Worm (Caenorhabditis elegans): Measurements from ENCODE around the gene pqn-35.

The pqn-35 gene

DNA sequence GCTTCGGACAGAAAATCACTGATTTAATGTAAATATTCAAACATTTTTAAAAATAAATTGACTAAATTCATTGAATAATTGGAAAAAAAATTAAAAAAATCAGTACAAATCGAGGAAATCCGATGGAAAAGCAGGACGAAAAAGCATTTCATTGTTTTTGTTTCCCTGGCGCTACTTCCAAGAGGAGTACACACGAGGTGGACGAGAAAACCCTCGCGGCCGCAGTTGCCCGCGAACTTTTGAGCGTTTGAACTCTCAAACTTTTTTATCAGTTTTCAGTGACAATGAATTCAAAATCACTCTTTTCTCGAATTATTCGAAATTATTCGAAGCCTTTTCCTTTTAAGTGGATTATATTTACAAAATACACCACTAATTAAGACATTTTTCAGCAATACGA lies 9.8 kb upstream of the pqn-35 start, which contains the start of gene F35D11.4 (continued):
- no peak for TF ChIP-seq gei-17 (GFP tag; optimal IDR thresholded peaks at IDR 0.05)
- TF ChIP-seq ztf-28 (GFP tag; IDR thresholded peaks at IDR 0.05): peak; percentile 26; the same call in 1 of the 2 replicates
- 0 out of 2 replicates have a peak, but pooled peaks have one; percentile 49 for TF ChIP-seq pbrm-1 (GFP tag; IDR thresholded peaks at IDR 0.05)
- peak; percentile 48 for TF ChIP-seq attf-5 (GFP tag; optimal IDR thresholded peaks at IDR 0.05)
- peak; percentile 43; the same call in 1 of the 2 replicates for TF ChIP-seq ceh-91 (GFP tag; IDR thresholded peaks at IDR 0.05)
- no peak for TF ChIP-seq Y79H2A.3 (GFP tag; conservative IDR thresholded peaks at IDR 0.05)
- no peak for TF ChIP-seq snpc-3.4 (tag; optimal IDR thresholded peaks at IDR 0.05)
- no peak for TF ChIP-seq zfh-2 (GFP tag; conservative IDR thresholded peaks at IDR 0.05)
- TF ChIP-seq tbx-9 (tag; optimal IDR thresholded peaks at IDR 0.05; ENCODE audit: borderline replicate concordance): no peak
- TF ChIP-seq rpc-1 (optimal IDR thresholded peaks at IDR 0.05): no peak
- TF ChIP-seq rpc-1 (tag; optimal IDR thresholded peaks at IDR 0.05): no peak
- peak; percentile 88 for TF ChIP-seq aptf-2 (GFP tag; conservative IDR thresholded peaks at IDR 0.05)
- peak; percentile 72 for TF ChIP-seq D2030.7 (GFP tag; IDR thresholded peaks at IDR 0.05)
- no peak for TF ChIP-seq ets-4 (GFP tag; optimal IDR thresholded peaks at IDR 0.05)
- TF ChIP-seq hmg-20 (GFP tag; IDR thresholded peaks at IDR 0.05): no peak
- TF ChIP-seq xnd-1 (tag; optimal IDR thresholded peaks at IDR 0.05): peak; percentile 64
- no peak for TF ChIP-seq snpc-4 (GFP tag; optimal IDR thresholded peaks at IDR 0.05)
- TF ChIP-seq snpc-4 (tag; optimal IDR thresholded peaks at IDR 0.05): peak in 3 of 4 experiments; percentile 10 to 52 (median 27)
- TF ChIP-seq ZK185.1 (tag; optimal IDR thresholded peaks at IDR 0.05; ENCODE audit: poor library complexity, severe bottlenecking): peak; percentile 92
- TF ChIP-seq fkh-3 (tag; optimal IDR thresholded peaks at IDR 0.05): no peak
- no peak for TF ChIP-seq lin-26 (GFP tag; IDR thresholded peaks at IDR 0.05)
- TF ChIP-seq egrh-3 (GFP tag; IDR thresholded peaks at IDR 0.05): peak; percentile 46; the same call in 1 of the 2 replicates
- TF ChIP-seq lsl-1 (GFP tag; optimal IDR thresholded peaks at IDR 0.05): peak; percentile 73
- peak; percentile 35 for TF ChIP-seq ztf-18 (tag; optimal IDR thresholded peaks at IDR 0.05)
- TF ChIP-seq pha-4 (tag; optimal IDR thresholded peaks at IDR 0.05): no peak
- no peak for TF ChIP-seq nhr-120 (GFP tag; IDR thresholded peaks at IDR 0.05)
- TF ChIP-seq sdz-38 (tag; optimal IDR thresholded peaks at IDR 0.05): no peak
- no peak for TF ChIP-seq ceh-58 (GFP tag; IDR thresholded peaks at IDR 0.05)
- no peak for TF ChIP-seq madf-3 (GFP tag; IDR thresholded peaks at IDR 0.05)
- TF ChIP-seq ztf-26 (tag; optimal IDR thresholded peaks at IDR 0.05): no peak
- TF ChIP-seq mel-28 (tag; optimal IDR thresholded peaks at IDR 0.05; ENCODE audit: borderline replicate concordance): no peak
- TF ChIP-seq rcor-1 (GFP tag; IDR thresholded peaks at IDR 0.05): peak; percentile 40; the same call in 1 of the 2 replicates
- no peak for TF ChIP-seq sptf-2 (GFP tag; optimal IDR thresholded peaks at IDR 0.05)
- no peak for TF ChIP-seq ztf-25 (GFP tag; IDR thresholded peaks at IDR 0.05)
- no peak for TF ChIP-seq zim-3 (tag; optimal IDR thresholded peaks at IDR 0.05)
- peak; percentile 85 for TF ChIP-seq ceh-27 (GFP tag; optimal IDR thresholded peaks at IDR 0.05)
- TF ChIP-seq ekl-4 (GFP tag; IDR thresholded peaks at IDR 0.05): 0 out of 2 replicates have a peak, but pooled peaks have one; percentile 12
- peak; percentile 46 for TF ChIP-seq athp-1 (tag; optimal IDR thresholded peaks at IDR 0.05)
- TF ChIP-seq him-1 (tag; optimal IDR thresholded peaks at IDR 0.05): peak; percentile 73
- no peak for TF ChIP-seq dpff-1 (tag; optimal IDR thresholded peaks at IDR 0.05)
- TF ChIP-seq nfya-2 (GFP tag; IDR thresholded peaks at IDR 0.05): no peak
- TF ChIP-seq K12H6.12 (tag; optimal IDR thresholded peaks at IDR 0.05): peak; percentile 52
- no peak for TF ChIP-seq ceh-79 (tag; optimal IDR thresholded peaks at IDR 0.05)
- no peak for TF ChIP-seq tlf-1 (GFP tag; optimal IDR thresholded peaks at IDR 0.05)
- TF ChIP-seq hlh-12 (tag; optimal IDR thresholded peaks at IDR 0.05): no peak
- no peak for TF ChIP-seq F10E7.11 (tag; optimal IDR thresholded peaks at IDR 0.05)
- TF ChIP-seq hlh-26 (GFP tag; conservative IDR thresholded peaks at IDR 0.05): no peak
- no peak for TF ChIP-seq F39B2.1 (GFP tag; IDR thresholded peaks at IDR 0.05)
- no peak; the same call in 1 of the 2 replicates for TF ChIP-seq attf-3 (GFP tag; conservative IDR thresholded peaks at IDR 0.05)
- no peak for TF ChIP-seq snpc-1.1 (tag; optimal IDR thresholded peaks at IDR 0.05; ENCODE audit: insufficient read depth)

Data from whole organism, young adult.